Worm (Caenorhabditis elegans) whole organism, L1 larva: Measurements from ENCODE around the gene lgc-34.

Source experiments
- C34B4.2 ChIP-seq: sonication (generic microtip); optimal IDR thresholded peaks from 2 replicates; lab custom pipeline; 2017; ENCODE audit warnings: mild to moderate bottlenecking, missing genetic modification characterization, missing compliant biosample characterization
- Y116A8C.19 ChIP-seq: sonication (generic microtip); optimal IDR thresholded peaks from 2 replicates; lab custom pipeline; 2016; ENCODE audit warnings: missing compliant biosample characterization, missing genetic modification characterization, borderline replicate concordance
- aha-1 ChIP-seq: fragments of 150-350 bp; optimal IDR thresholded peaks from 2 replicates; lab custom pipeline; 2014; ENCODE audit warnings: missing biosample characterization, missing genetic modification characterization
- aly-2 ChIP-seq: fragments of 150-350 bp; optimal IDR thresholded peaks from 2 replicates; lab custom pipeline; 2014; ENCODE audit warnings: missing biosample characterization, missing genetic modification characterization
- ceh-82 ChIP-seq, 3 experiments: fragments of 150-350 bp in 1 of 3; sonication (generic microtip) in 2 of 3; optimal IDR thresholded peaks; 2 replicates each; lab custom pipeline; 2014 to 2017; ENCODE audit warnings: missing biosample characterization in 3 of 3, missing genetic modification characterization in 3 of 3
- ceh-88 ChIP-seq: fragments of 200-800 bp; sonication (Bioruptor generic); IDR thresholded peaks from 2 replicates; pipeline ENCODE4 v1.3.6; 2022; ENCODE audit warnings: missing genetic modification characterization, missing compliant biosample characterization
- ceh-90 ChIP-seq: sonication (generic microtip); optimal IDR thresholded peaks from 2 replicates; lab custom pipeline; 2016; ENCODE audit warnings: missing genetic modification characterization, missing compliant biosample characterization
- ces-1 ChIP-seq: fragments of 150-350 bp; optimal IDR thresholded peaks from 2 replicates; lab custom pipeline; 2014; ENCODE audit warnings: missing biosample characterization, missing genetic modification reagents, missing genetic modification characterization
- efl-1 ChIP-seq, 4 experiments: fragments of 150-350 bp; optimal IDR thresholded peaks in 3 of 4; peaks in 1 of 4; 1 replicate in 1 of 4; 2 replicates in 3 of 4; lab custom pipeline; 2014; ENCODE audit warnings: missing biosample characterization in 2 of 4, missing genetic modification characterization in 2 of 4, missing genetic modification reagents in 2 of 4
- efl-3 ChIP-seq: fragments of 200-800 bp; sonication (Bioruptor generic); optimal IDR thresholded peaks from 2 replicates; lab custom pipeline; 2018; ENCODE audit warnings: mild to moderate bottlenecking, missing genetic modification characterization, missing compliant biosample characterization
- egl-13 ChIP-seq: sonication (generic microtip); optimal IDR thresholded peaks from 2 replicates; lab custom pipeline; 2016; ENCODE audit warnings: missing genotype, missing genetic modification reagents, missing genetic modification characterization, missing compliant biosample characterization
- egl-27 ChIP-seq, 2 experiments: fragments of 150-350 bp in 1 of 2; sonication (generic microtip); optimal IDR thresholded peaks; 3 replicates each; lab custom pipeline; 2017 to 2018; ENCODE audit warnings: missing biosample characterization in 2 of 2, missing genetic modification characterization in 2 of 2, missing genetic modification reagents in 2 of 2
- elt-3 ChIP-seq, 6 experiments: fragments of 150-350 bp in 1 of 6; sonication (generic microtip); optimal IDR thresholded peaks; 2 replicates each; lab custom pipeline; 2017 to 2018; ENCODE audit warnings: missing biosample characterization in 6 of 6, missing genetic modification characterization in 6 of 6, inconsistent platforms in 1 of 6
- ets-5 ChIP-seq: fragments of 200-800 bp; sonication (Bioruptor generic); IDR thresholded peaks from 2 replicates; pipeline ENCODE4 v1.3.6; 2022; ENCODE audit warnings: missing genetic modification characterization, missing compliant biosample characterization
- fkh-10 ChIP-seq: sonication (generic microtip); optimal IDR thresholded peaks from 2 replicates; lab custom pipeline; 2017; ENCODE audit warnings: missing biosample characterization, missing genetic modification reagents, missing genetic modification characterization
- grh-1 ChIP-seq: fragments of 200-800 bp; sonication (Bioruptor generic); IDR thresholded peaks from 2 replicates; pipeline ENCODE4 v1.3.6; 2022; ENCODE audit warnings: missing genetic modification reagents, missing genetic modification characterization, missing compliant biosample characterization
- hlh-17 ChIP-seq: fragments of 200-800 bp; sonication (Bioruptor generic); optimal IDR thresholded peaks from 2 replicates; lab custom pipeline; 2018; ENCODE audit warnings: missing genetic modification characterization, mild to moderate bottlenecking, missing compliant biosample characterization, moderate library complexity, borderline replicate concordance
- hlh-4 ChIP-seq: sonication (generic microtip); optimal IDR thresholded peaks from 2 replicates; lab custom pipeline; 2016; ENCODE audit warnings: mild to moderate bottlenecking, missing genetic modification characterization, missing compliant biosample characterization
- isw-1 ChIP-seq: fragments of 200-800 bp; sonication (Bioruptor generic); IDR thresholded peaks from 2 replicates; pipeline ENCODE4 v1.3.6; 2022; ENCODE audit warnings: missing genetic modification characterization, missing compliant biosample characterization
- lin-13 ChIP-seq: fragments of 150-350 bp; optimal IDR thresholded peaks from 2 replicates; lab custom pipeline; 2014; ENCODE audit warnings: missing biosample characterization, missing genetic modification reagents, missing genetic modification characterization
- lin-15B ChIP-seq: fragments of 150-350 bp; sonication (generic microtip); optimal IDR thresholded peaks from 3 replicates; lab custom pipeline; 2014; ENCODE audit warnings: missing biosample characterization, missing genetic modification characterization
- lin-35 ChIP-seq, 2 experiments: fragments of 150-350 bp; optimal IDR thresholded peaks; 2 replicates each; lab custom pipeline; 2014; ENCODE audit warnings: missing biosample characterization in 2 of 2, missing genetic modification characterization in 2 of 2, missing genetic modification reagents in 2 of 2
- lin-39 ChIP-seq: fragments of 150-350 bp; optimal IDR thresholded peaks from 2 replicates; lab custom pipeline; 2014; ENCODE audit warnings: missing biosample characterization, missing genetic modification reagents, missing genetic modification characterization
- mdl-1 ChIP-seq, 2 experiments: fragments of 150-350 bp; optimal IDR thresholded peaks; 2 replicates each; lab custom pipeline; 2014 to 2017; ENCODE audit warnings: missing biosample characterization in 2 of 2, missing genetic modification characterization in 2 of 2, inconsistent platforms in 1 of 2
- mef-2 ChIP-seq: fragments of 150-350 bp; optimal IDR thresholded peaks from 2 replicates; lab custom pipeline; 2014; ENCODE audit warnings: missing biosample characterization, missing genetic modification characterization
- nhr-11 ChIP-seq: fragments of 150-350 bp; optimal IDR thresholded peaks from 2 replicates; lab custom pipeline; 2014; ENCODE audit warnings: missing biosample characterization, missing genetic modification characterization
- nhr-28 ChIP-seq: fragments of 150-350 bp; optimal IDR thresholded peaks from 2 replicates; lab custom pipeline; 2014; ENCODE audit warnings: missing biosample characterization, missing genetic modification characterization
- nhr-71 ChIP-seq: sonication (generic microtip); optimal IDR thresholded peaks from 2 replicates; lab custom pipeline; 2016; ENCODE audit warnings: mild to moderate bottlenecking, missing genetic modification characterization, moderate library complexity, missing compliant biosample characterization
- nhr-77 ChIP-seq: fragments of 150-350 bp; optimal IDR thresholded peaks from 2 replicates; lab custom pipeline; 2014; ENCODE audit warnings: missing biosample characterization, missing genetic modification characterization
- nhr-84 ChIP-seq: sonication (generic microtip); optimal IDR thresholded peaks from 2 replicates; lab custom pipeline; 2017; ENCODE audit warnings: missing biosample characterization, missing genetic modification characterization
- pag-3 ChIP-seq: sonication (generic microtip); optimal IDR thresholded peaks from 2 replicates; lab custom pipeline; 2017; ENCODE audit warnings: missing genetic modification characterization, mild to moderate bottlenecking, missing compliant biosample characterization, antibody characterized with exemption, borderline replicate concordance; ENCODE audit not compliant: insufficient read depth
- pqm-1 ChIP-seq: sonication (generic microtip); optimal IDR thresholded peaks from 3 replicates; lab custom pipeline; 2017; ENCODE audit warnings: missing biosample characterization, missing genetic modification characterization
- snpc-4 ChIP-seq: fragments of 150-350 bp; optimal IDR thresholded peaks from 2 replicates; lab custom pipeline; 2014; ENCODE audit warnings: missing biosample characterization, missing genetic modification characterization
- snu-23 ChIP-seq: sonication (generic microtip); optimal IDR thresholded peaks from 2 replicates; lab custom pipeline; 2016; ENCODE audit warnings: missing genetic modification characterization, missing compliant biosample characterization
- sup-37 ChIP-seq: fragments of 200-800 bp; sonication (Bioruptor generic); optimal IDR thresholded peaks from 2 replicates; lab custom pipeline; 2018; ENCODE audit warnings: mild to moderate bottlenecking, missing genetic modification characterization, missing compliant biosample characterization
- tbx-2 ChIP-seq: sonication (generic microtip); optimal IDR thresholded peaks from 2 replicates; lab custom pipeline; 2016; ENCODE audit warnings: missing genetic modification characterization, missing compliant biosample characterization
- tlp-1 ChIP-seq: fragments of 150-350 bp; optimal IDR thresholded peaks from 2 replicates; lab custom pipeline; 2014; ENCODE audit warnings: missing biosample characterization, missing genetic modification characterization
- unc-62 ChIP-seq: fragments of 150-350 bp; optimal IDR thresholded peaks from 2 replicates; lab custom pipeline; 2014; ENCODE audit warnings: missing biosample characterization, missing genetic modification reagents, missing genetic modification characterization
- xbp-1 ChIP-seq: sonication (generic microtip); optimal IDR thresholded peaks from 2 replicates; lab custom pipeline; 2016; ENCODE audit warnings: missing genetic modification characterization, missing compliant biosample characterization
- zag-1 ChIP-seq: fragments of 150-350 bp; optimal IDR thresholded peaks from 2 replicates; lab custom pipeline; 2014; ENCODE audit warnings: missing biosample characterization, missing genetic modification characterization
- zip-4 ChIP-seq: fragments of 200-800 bp; sonication (Bioruptor generic); optimal IDR thresholded peaks from 2 replicates; lab custom pipeline; 2018; ENCODE audit warnings: mild to moderate bottlenecking, missing genetic modification characterization, moderate library complexity, missing compliant biosample characterization
- ztf-11 ChIP-seq, 2 experiments: sonication (generic microtip); optimal IDR thresholded peaks; 2 replicates each; lab custom pipeline; 2016 to 2017; ENCODE audit warnings: missing genetic modification characterization in 2 of 2, missing biosample characterization in 1 of 2, missing compliant biosample characterization in 1 of 2
- ztf-4 ChIP-seq: fragments of 150-350 bp; optimal IDR thresholded peaks from 2 replicates; lab custom pipeline; 2014; ENCODE audit warnings: missing biosample characterization, missing genetic modification characterization

The lgc-34 gene

ce11 chrII:506069-506468 lies 20.3 kb upstream of the lgc-34 start (continued):
- TF ChIP-seq pqm-1 (tag; lab: Kevin White, UChicago) (no peak), tbx-2 (tag; lab: Kevin White, UChicago) (peak; percentile 81), unc-62 (no peak), egl-27 (tag; optimal IDR thresholded peaks at IDR 0.05; lab: Kevin White, UChicago) (no peak), zip-4 (GFP tag; lab: Kevin White, UChicago) (peak; percentile 40), snu-23 (GFP tag; lab: Kevin White, UChicago) (peak; percentile 79), nhr-84 (tag; lab: Kevin White, UChicago) (no peak), nhr-71 (tag; lab: Kevin White, UChicago) (peak; percentile 83), mdl-1 (tag; optimal IDR thresholded peaks at IDR 0.05; lab: Kevin White, UChicago) (peak in 1 of 2 experiments; percentile 59), aly-2 (tag; lab: Kevin White, UChicago) (no peak), xbp-1 (tag; lab: Kevin White, UChicago) (peak; percentile 69), ces-1 (GFP tag; lab: Kevin White, UChicago) (no peak), isw-1 (peak; percentile 54), elt-3 (tag; optimal IDR thresholded peaks at IDR 0.05; lab: Kevin White, UChicago) (no peak), ceh-88 (GFP tag; lab: Robert Waterston, UW) (no peak), ets-5 (no peak), mef-2 (tag; lab: Kevin White, UChicago) (no peak), ceh-82 (tag; optimal IDR thresholded peaks at IDR 0.05; lab: Kevin White, UChicago) (peak; percentile 18 to 68 (median 53)), ztf-4 (tag; lab: Kevin White, UChicago) (peak; percentile 19), efl-3 (GFP tag; lab: Kevin White, UChicago) (no peak), nhr-77 (tag; lab: Kevin White, UChicago) (no peak), ceh-90 (peak; percentile 27), pag-3 (no peak), Y116A8C.19 (tag; lab: Kevin White, UChicago) (no peak), lin-15B (tag; lab: Kevin White, UChicago) (no peak), hlh-4 (tag; lab: Kevin White, UChicago) (no peak), ztf-11 (tag; optimal IDR thresholded peaks at IDR 0.05; lab: Kevin White, UChicago) (peak in 1 of 2 experiments; percentile 36), egl-13 (tag; lab: Kevin White, UChicago) (peak; percentile 44), snpc-4 (tag; lab: Kevin White, UChicago) (no peak), lin-13 (peak; percentile 22), sup-37 (GFP tag; lab: Kevin White, UChicago) (peak; percentile 47), C34B4.2 (tag; lab: Kevin White, UChicago) (no peak), tlp-1 (tag; lab: Kevin White, UChicago) (no peak), lin-39 (tag; lab: Kevin White, UChicago) (peak; percentile 46), hlh-17 (GFP tag; lab: Kevin White, UChicago) (no peak), efl-1 (optimal IDR thresholded peaks at IDR 0.05; lab: Kevin White, UChicago) (peak; percentile 86 to 91), efl-1 (GFP tag; optimal IDR thresholded peaks at IDR 0.05 in 1 of 2; lab: Kevin White, UChicago) (peak; percentile 62 to 98), zag-1 (no peak), lin-35 (GFP tag; optimal IDR thresholded peaks at IDR 0.05; lab: Kevin White, UChicago) (peak; percentile 64 to 84), nhr-11 (tag; lab: Kevin White, UChicago) (peak; percentile 44), fkh-10 (GFP tag; lab: Kevin White, UChicago) (peak; percentile 6), grh-1 (peak; percentile 73), nhr-28 (tag; lab: Kevin White, UChicago) (no peak), aha-1 (tag; lab: Kevin White, UChicago) (no peak)
